Worm (Caenorhabditis elegans): ENCODE results near the gene pals-33.

The pals-33 gene

ce11 chrV:3639873-3640272 is 33.3 kb upstream of the pals-33 start:
- TF ChIP-seq tbx-37 (GFP tag; conservative IDR thresholded peaks at IDR 0.05) (no peak), B0310.2 (tag; optimal IDR thresholded peaks at IDR 0.05) (no peak), F13C5.2 (tag; optimal IDR thresholded peaks at IDR 0.05) (no peak), sea-1 (GFP tag; conservative IDR thresholded peaks at IDR 0.05) (no peak), pes-1 (GFP tag; IDR thresholded peaks at IDR 0.05) (no peak), ama-1 (optimal IDR thresholded peaks at IDR 0.05) (no peak), ets-7 (tag; optimal IDR thresholded peaks at IDR 0.05) (no peak), ceh-13 (GFP tag; optimal IDR thresholded peaks at IDR 0.05) (no peak), hmbx-1 (tag; optimal IDR thresholded peaks at IDR 0.05) (no peak), aly-1 (tag; optimal IDR thresholded peaks at IDR 0.05) (no peak), hmg-4 (GFP tag; optimal IDR thresholded peaks at IDR 0.05) (no peak), flt-1 (GFP tag; IDR thresholded peaks at IDR 0.05) (no peak), ceh-36 (tag; optimal IDR thresholded peaks at IDR 0.05) (no peak)

- TF ChIP-seq ceh-36 (tag; optimal IDR thresholded peaks at IDR 0.05) (no peak), hnd-1 (tag; optimal IDR thresholded peaks at IDR 0.05) (no peak), aly-1 (tag; optimal IDR thresholded peaks at IDR 0.05) (no peak), sea-1 (GFP tag; conservative IDR thresholded peaks at IDR 0.05) (no peak), hmg-4 (GFP tag; optimal IDR thresholded peaks at IDR 0.05) (no peak)
These were observed 28.9 kb upstream of the pals-33 start, which contains the start of gene F59B1.8 for ce11 chrV:3644193-3644693. F59B1.8 (minus strand) TSS chrV:3644243.

DNA sequence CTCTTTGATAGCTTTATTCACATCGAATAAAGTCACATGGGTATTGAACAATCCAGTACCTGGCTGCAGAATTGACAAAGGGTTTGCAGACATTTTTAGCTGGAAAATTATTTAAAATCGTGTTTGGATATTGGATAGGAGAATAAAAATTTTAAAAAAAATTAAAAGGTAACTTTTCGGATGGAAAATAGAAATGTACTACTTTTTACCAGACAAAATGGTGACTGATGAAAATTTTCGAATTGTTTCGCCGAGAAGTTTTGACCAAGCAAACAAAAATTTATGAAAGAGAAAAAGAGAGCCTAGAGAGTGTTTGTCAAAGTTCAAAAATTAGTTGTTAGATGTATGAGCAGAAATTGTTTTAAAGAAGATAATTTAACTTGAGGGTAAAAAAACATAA is 25.3 kb upstream of the pals-33 start, which contains the start of gene F59B1.10:
F59B1.10 (minus strand) TSS at position 101 of the 400 bp plus-strand sequence.
- TF ChIP-seq hnd-1 (tag; optimal IDR thresholded peaks at IDR 0.05) (no peak), F13C5.2 (tag; optimal IDR thresholded peaks at IDR 0.05) (no peak), sea-1 (GFP tag; conservative IDR thresholded peaks at IDR 0.05) (no peak)

DNA sequence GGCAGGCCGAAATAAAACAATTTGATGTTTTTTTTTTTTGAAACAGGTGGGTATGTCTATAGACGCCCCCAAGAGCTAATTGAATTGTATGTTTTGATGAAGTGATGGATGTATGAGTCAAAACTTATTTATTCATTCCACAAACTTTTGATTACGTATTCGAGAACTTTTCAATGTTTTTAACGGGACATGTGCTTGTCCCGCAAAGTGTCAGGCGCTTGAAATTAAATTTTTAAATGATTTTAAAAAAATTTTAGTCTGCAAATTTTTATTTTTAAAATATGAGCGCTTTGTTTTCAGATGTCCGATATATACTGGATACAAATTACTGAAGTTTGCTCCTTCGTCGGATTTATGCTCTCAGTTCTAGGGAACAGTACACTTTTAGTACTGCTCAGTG is 23.7 kb upstream of the pals-33 start, which contains the start of gene str-114:
str-114 (plus strand) TSS at position 301 of the 400 bp plus-strand sequence.
- TF ChIP-seq ets-7 (tag; optimal IDR thresholded peaks at IDR 0.05) (no peak), F13C5.2 (tag; optimal IDR thresholded peaks at IDR 0.05) (no peak), hnd-1 (tag; optimal IDR thresholded peaks at IDR 0.05) (no peak), ceh-36 (tag; optimal IDR thresholded peaks at IDR 0.05) (no peak), ama-1 (optimal IDR thresholded peaks at IDR 0.05) (no peak), hmbx-1 (tag; optimal IDR thresholded peaks at IDR 0.05) (no peak), tra-4 (tag; optimal IDR thresholded peaks at IDR 0.05) (no peak), tbx-11 (GFP tag; IDR thresholded peaks at IDR 0.05) (no peak), pes-1 (GFP tag; IDR thresholded peaks at IDR 0.05) (no peak), tbx-37 (GFP tag; conservative IDR thresholded peaks at IDR 0.05) (no peak), hmg-4 (GFP tag; optimal IDR thresholded peaks at IDR 0.05) (no peak), aly-1 (tag; optimal IDR thresholded peaks at IDR 0.05) (no peak)

- no peak for TF ChIP-seq ama-1 (optimal IDR thresholded peaks at IDR 0.05)
- TF ChIP-seq ets-7 (tag; optimal IDR thresholded peaks at IDR 0.05): no peak
- TF ChIP-seq F13C5.2 (tag; optimal IDR thresholded peaks at IDR 0.05): no peak
- TF ChIP-seq pes-1 (GFP tag; IDR thresholded peaks at IDR 0.05): no peak
- no peak for TF ChIP-seq sea-1 (GFP tag; conservative IDR thresholded peaks at IDR 0.05)
These were observed 13.7 kb upstream of the pals-33 start, which contains the start of gene acr-23 for ce11 chrV:3659472-3659871. acr-23 (minus strand) TSS chrV:3659572.

DNA sequence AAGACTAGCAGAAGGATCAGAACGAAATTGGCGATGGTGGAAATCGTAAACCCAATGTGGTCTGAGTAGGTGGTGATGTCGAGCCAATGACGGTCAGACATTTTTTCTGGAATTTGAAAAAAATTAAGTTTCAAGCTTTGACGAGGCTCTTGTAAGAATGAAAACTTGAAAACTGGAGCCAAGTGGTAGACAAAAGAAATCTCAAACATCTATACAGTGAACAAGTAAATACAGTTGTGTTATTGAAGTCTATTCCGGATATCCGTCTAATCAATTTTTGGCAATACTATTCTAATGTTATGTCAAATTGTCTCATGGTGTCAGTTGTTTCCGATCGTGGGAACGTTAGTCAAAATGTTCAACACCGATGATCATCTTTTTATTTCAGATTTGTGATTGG is 6.3 kb upstream of the pals-33 start, which contains the start of gene str-113:
str-113 (minus strand) TSS at position 101 of the 400 bp plus-strand sequence.
- TF ChIP-seq tbx-11 (GFP tag; IDR thresholded peaks at IDR 0.05): no peak
- no peak for TF ChIP-seq tbx-37 (GFP tag; conservative IDR thresholded peaks at IDR 0.05)
- no peak for TF ChIP-seq sea-1 (GFP tag; conservative IDR thresholded peaks at IDR 0.05)
- TF ChIP-seq hnd-1 (tag; optimal IDR thresholded peaks at IDR 0.05): no peak
- TF ChIP-seq scrt-1 (GFP tag; IDR thresholded peaks at IDR 0.05): no peak
- no peak for TF ChIP-seq hmbx-1 (tag; optimal IDR thresholded peaks at IDR 0.05)
- TF ChIP-seq flt-1 (GFP tag; IDR thresholded peaks at IDR 0.05): no peak
- TF ChIP-seq ceh-36 (tag; optimal IDR thresholded peaks at IDR 0.05): no peak
- no peak for TF ChIP-seq pes-1 (GFP tag; IDR thresholded peaks at IDR 0.05)
- no peak for TF ChIP-seq ets-7 (tag; optimal IDR thresholded peaks at IDR 0.05)
- TF ChIP-seq aly-1 (tag; optimal IDR thresholded peaks at IDR 0.05): no peak
- no peak for TF ChIP-seq hmg-4 (GFP tag; optimal IDR thresholded peaks at IDR 0.05)

DNA sequence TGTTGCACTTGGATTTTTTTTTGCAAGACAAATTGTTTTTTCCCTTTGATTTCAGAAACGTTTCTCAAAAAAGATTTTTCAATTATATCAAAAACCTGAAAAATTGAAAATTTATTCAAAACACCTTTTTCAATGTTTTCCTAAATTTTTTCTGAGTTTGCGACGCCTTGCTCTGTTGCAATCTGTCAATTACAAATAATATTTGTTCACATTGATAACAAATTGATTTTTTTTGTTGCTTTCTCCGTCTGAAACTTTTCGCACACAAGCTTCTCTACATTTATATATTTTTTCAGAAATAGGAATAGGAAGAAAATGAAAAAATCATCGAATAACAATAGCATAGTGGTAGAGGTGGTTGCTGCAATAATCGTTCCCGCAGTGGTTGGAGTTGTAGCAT is 4.7 kb upstream of the pals-33 start, which contains the start of gene Y39H10B.2:
Y39H10B.2 (plus strand) TSS at position 301 of the 400 bp plus-strand sequence.
- TF ChIP-seq ceh-36 (tag; optimal IDR thresholded peaks at IDR 0.05) (no peak), ets-7 (tag; optimal IDR thresholded peaks at IDR 0.05) (no peak)

DNA sequence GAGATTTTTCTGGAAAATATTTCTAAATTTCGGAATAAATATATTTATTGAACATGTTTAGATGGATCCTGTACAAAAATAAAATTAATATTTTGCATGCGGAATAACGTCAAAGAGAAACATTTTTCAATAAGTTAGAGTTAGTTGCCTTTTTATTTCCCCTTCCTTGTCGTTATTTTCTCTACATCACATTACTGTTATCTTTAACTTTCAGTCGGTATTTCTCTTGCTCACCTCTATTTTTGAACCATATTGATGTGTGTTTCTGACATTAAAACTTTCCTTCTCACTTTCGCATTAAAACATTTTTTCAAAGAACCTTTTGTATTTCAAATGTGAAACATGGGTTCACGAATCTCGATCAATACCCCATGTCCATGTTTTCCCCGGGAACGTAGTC is 2.7 kb upstream of the pals-33 start, which contains the start of gene Y39H10B.3:
Y39H10B.3 (plus strand) TSS at position 301 of the 400 bp plus-strand sequence.
- TF ChIP-seq hnd-1 (tag; optimal IDR thresholded peaks at IDR 0.05) (no peak), ets-7 (tag; optimal IDR thresholded peaks at IDR 0.05) (no peak), F13C5.2 (tag; optimal IDR thresholded peaks at IDR 0.05) (no peak), B0310.2 (tag; optimal IDR thresholded peaks at IDR 0.05) (no peak)

DNA sequence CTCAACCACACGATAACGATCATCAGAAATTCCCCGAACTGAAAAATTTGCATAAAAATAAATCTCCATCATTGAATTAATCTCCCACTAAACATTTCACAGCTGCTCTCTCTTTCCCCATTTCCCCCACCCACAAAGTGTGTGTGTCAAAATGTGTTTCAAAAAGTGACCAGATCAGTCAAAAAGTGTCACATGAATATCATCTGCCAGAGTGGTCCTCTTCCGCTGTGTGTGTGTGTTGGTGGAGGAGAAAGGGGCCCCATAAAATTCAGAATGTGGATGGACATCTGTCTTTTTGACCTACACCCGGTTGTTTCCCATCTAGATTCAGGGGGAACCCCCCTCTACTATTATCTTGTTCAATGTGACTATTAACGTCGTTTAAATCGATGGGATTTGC is 4.0 kb downstream of the pals-33 start:
- TF ChIP-seq hnd-1 (tag; optimal IDR thresholded peaks at IDR 0.05) (no peak), F13C5.2 (tag; optimal IDR thresholded peaks at IDR 0.05) (no peak), aly-1 (tag; optimal IDR thresholded peaks at IDR 0.05) (no peak), flt-1 (GFP tag; IDR thresholded peaks at IDR 0.05) (no peak)
